Worm (Caenorhabditis elegans) whole organism, mixed stage, embryonic: ENCODE measurements around the gene srt-63.

Source experiments
- blmp-1 ChIP-seq: fragments of 150-350 bp; optimal IDR thresholded peaks from 2 replicates; lab custom pipeline; 2014; ENCODE audit warnings: missing biosample characterization, missing genetic modification characterization
- cnd-1 ChIP-seq: fragments of 200-800 bp; sonication (Bioruptor generic); optimal IDR thresholded peaks from 2 replicates; lab custom pipeline; 2018; ENCODE audit warnings: mild to moderate bottlenecking, missing genetic modification characterization, missing compliant biosample characterization
- elt-1 ChIP-seq: sonication (generic microtip); optimal IDR thresholded peaks from 2 replicates; lab custom pipeline; 2017; ENCODE audit warnings: missing genetic modification characterization, mild to moderate bottlenecking, missing compliant biosample characterization, antibody characterized with exemption, moderate library complexity, borderline replicate concordance; ENCODE audit not compliant: insufficient read depth
- elt-3 ChIP-seq: fragments of 150-350 bp; optimal IDR thresholded peaks from 2 replicates; lab custom pipeline; 2014; ENCODE audit warnings: missing biosample characterization, missing genetic modification characterization
- mls-2 ChIP-seq: sonication (generic microtip); optimal IDR thresholded peaks from 2 replicates; lab custom pipeline; 2016; ENCODE audit warnings: mild to moderate bottlenecking, missing genetic modification characterization, moderate library complexity, missing compliant biosample characterization
- nhr-28 ChIP-seq: fragments of 150-350 bp; optimal IDR thresholded peaks from 2 replicates; lab custom pipeline; 2014; ENCODE audit warnings: missing biosample characterization, missing genetic modification characterization
- sem-2 ChIP-seq: fragments of 200-800 bp; sonication (Bioruptor generic); optimal IDR thresholded peaks from 2 replicates; lab custom pipeline; 2018; ENCODE audit warnings: mild to moderate bottlenecking, missing genetic modification characterization, missing compliant biosample characterization
- unc-62 ChIP-seq: fragments of 150-350 bp; optimal IDR thresholded peaks from 2 replicates; lab custom pipeline; 2014; ENCODE audit warnings: missing biosample characterization, missing genetic modification reagents, missing genetic modification characterization
- ztf-11 ChIP-seq: fragments of 150-350 bp; optimal IDR thresholded peaks from 2 replicates; lab custom pipeline; 2014; ENCODE audit warnings: missing biosample characterization, missing genetic modification characterization

DNA sequence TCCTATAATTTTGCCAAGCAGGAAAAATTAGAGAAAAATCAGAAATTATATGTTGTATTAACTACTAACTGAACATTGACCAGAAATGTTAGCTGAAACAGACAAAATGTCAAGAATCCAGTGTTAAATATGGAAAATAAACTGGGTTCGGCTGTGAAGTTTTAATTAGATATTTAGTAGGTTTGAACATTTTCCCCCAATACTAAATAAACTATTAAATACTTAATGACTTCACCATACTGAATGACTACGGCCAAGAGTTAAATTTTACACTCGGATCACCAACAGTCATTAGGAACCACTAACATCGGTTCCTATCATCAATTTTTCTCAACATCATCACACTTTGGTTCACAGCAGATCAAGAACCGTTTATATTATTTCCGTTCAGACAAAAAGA lies 39.4 kb upstream of the srt-63 start:
- TF ChIP-seq elt-1 (no peak), blmp-1 (no peak), unc-62 (GFP tag; lab: Kevin White, UChicago) (no peak), cnd-1 (tag; lab: Kevin White, UChicago) (no peak), ztf-11 (tag; lab: Kevin White, UChicago) (no peak), elt-3 (tag; lab: Kevin White, UChicago) (no peak), mls-2 (tag; lab: Kevin White, UChicago) (no peak), sem-2 (GFP tag; lab: Kevin White, UChicago) (no peak), nhr-28 (tag; lab: Kevin White, UChicago) (no peak)
